Worm (Caenorhabditis elegans) whole organism, mixed stage, embryonic: Measurements from ENCODE around the gene mrps-18.C.

Experiments used
- blmp-1 ChIP-seq: fragments of 150-350 bp; optimal IDR thresholded peaks from 2 replicates; lab custom pipeline; 2014; ENCODE audit warnings: missing biosample characterization, missing genetic modification characterization
- ceh-43 ChIP-seq: fragments of 200-800 bp; sonication (Bioruptor generic); optimal IDR thresholded peaks from 2 replicates; lab custom pipeline; 2018; ENCODE audit warnings: mild to moderate bottlenecking, missing genetic modification characterization, moderate library complexity, missing compliant biosample characterization
- ces-1 ChIP-seq: fragments of 150-350 bp; optimal IDR thresholded peaks from 2 replicates; lab custom pipeline; 2014; ENCODE audit warnings: missing biosample characterization, missing genetic modification reagents, missing genetic modification characterization
- cnd-1 ChIP-seq: fragments of 200-800 bp; sonication (Bioruptor generic); optimal IDR thresholded peaks from 2 replicates; lab custom pipeline; 2018; ENCODE audit warnings: mild to moderate bottlenecking, missing genetic modification characterization, missing compliant biosample characterization
- elt-3 ChIP-seq: fragments of 150-350 bp; optimal IDR thresholded peaks from 2 replicates; lab custom pipeline; 2014; ENCODE audit warnings: missing biosample characterization, missing genetic modification characterization
- lin-13 ChIP-seq: fragments of 150-350 bp; optimal IDR thresholded peaks from 2 replicates; lab custom pipeline; 2014; ENCODE audit warnings: missing biosample characterization, missing genetic modification characterization
- lsy-2 ChIP-seq: fragments of 150-350 bp; optimal IDR thresholded peaks from 2 replicates; lab custom pipeline; 2014; ENCODE audit warnings: missing biosample characterization, missing genetic modification characterization
- snpc-4 ChIP-seq: fragments of 150-350 bp; optimal IDR thresholded peaks from 2 replicates; lab custom pipeline; 2014; ENCODE audit warnings: missing biosample characterization, missing genetic modification characterization
- unc-120 ChIP-seq: sonication (generic microtip); optimal IDR thresholded peaks from 2 replicates; lab custom pipeline; 2017; ENCODE audit warnings: missing genetic modification characterization, missing compliant biosample characterization; ENCODE audit not compliant: poor library complexity, severe bottlenecking
- unc-39 ChIP-seq: fragments of 150-350 bp; optimal IDR thresholded peaks from 2 replicates; lab custom pipeline; 2014; ENCODE audit warnings: missing biosample characterization, missing genetic modification characterization
- ztf-11 ChIP-seq: fragments of 150-350 bp; optimal IDR thresholded peaks from 2 replicates; lab custom pipeline; 2014; ENCODE audit warnings: missing biosample characterization, missing genetic modification characterization

DNA sequence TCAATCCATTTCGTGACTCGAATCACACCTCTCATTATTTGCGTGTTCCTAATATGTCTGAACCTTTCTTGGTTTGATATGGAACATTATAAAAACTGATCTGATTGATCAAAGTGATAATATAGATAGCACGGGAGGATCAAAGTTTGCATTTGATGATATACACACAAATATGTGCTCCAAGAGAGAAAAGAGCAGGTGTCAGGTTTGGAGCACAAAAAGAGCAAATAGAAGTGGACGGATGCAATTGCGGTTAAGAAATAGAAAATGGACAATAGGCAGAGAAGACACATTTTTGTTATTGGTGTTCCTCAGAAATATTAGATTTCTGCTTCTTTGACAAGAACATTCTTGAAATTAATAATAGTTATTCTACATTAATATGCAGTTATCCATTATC is 37.2 kb upstream of the mrps-18.C start, which contains the start of gene C18H9.1:
- no peak for TF ChIP-seq lin-13 (tag; lab: Kevin White, UChicago)
- no peak for TF ChIP-seq unc-39
- no peak for TF ChIP-seq lsy-2 (tag; lab: Kevin White, UChicago)
- no peak for TF ChIP-seq snpc-4 (tag; lab: Kevin White, UChicago)
- TF ChIP-seq unc-120, result no peak
- no peak for TF ChIP-seq ztf-11 (tag; lab: Kevin White, UChicago)
- TF ChIP-seq ces-1 (GFP tag; lab: Kevin White, UChicago), result no peak
- TF ChIP-seq cnd-1 (tag; lab: Kevin White, UChicago), result no peak
- TF ChIP-seq ceh-43, result no peak
- TF ChIP-seq blmp-1 (tag; lab: Kevin White, UChicago), result no peak
- TF ChIP-seq elt-3 (tag; lab: Kevin White, UChicago), result no peak
